Worm (Caenorhabditis elegans): ENCODE data around the gene cest-12.

DNA sequence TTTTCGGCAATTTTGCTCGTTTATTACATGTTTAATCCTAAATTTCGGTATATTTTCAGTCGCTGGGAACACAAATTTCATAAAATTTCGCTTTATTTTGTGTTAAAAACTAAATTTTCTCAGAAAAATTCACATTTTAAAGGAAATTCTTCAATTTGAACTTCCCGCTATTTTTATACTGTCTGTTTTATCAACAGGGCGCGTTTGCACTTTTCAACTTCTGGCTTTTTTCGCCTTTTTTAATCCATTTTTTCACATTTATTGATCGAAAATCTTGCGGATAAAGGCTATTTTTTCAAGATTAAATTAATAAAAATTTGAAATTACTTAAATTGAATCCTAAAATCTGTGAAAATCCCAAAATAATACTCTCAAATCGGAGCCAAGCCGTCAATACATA, 44.8 kb upstream of the cest-12 start:
- TF ChIP-seq sea-1 (GFP tag; conservative IDR thresholded peaks at IDR 0.05) (no peak), flt-1 (GFP tag; IDR thresholded peaks at IDR 0.05) (no peak), ceh-36 (tag; optimal IDR thresholded peaks at IDR 0.05) (no peak), ama-1 (optimal IDR thresholded peaks at IDR 0.05) (no peak), tra-4 (tag; optimal IDR thresholded peaks at IDR 0.05) (no peak), hnd-1 (tag; optimal IDR thresholded peaks at IDR 0.05) (no peak), hmg-4 (GFP tag; optimal IDR thresholded peaks at IDR 0.05) (no peak), tbx-37 (GFP tag; conservative IDR thresholded peaks at IDR 0.05) (no peak), B0310.2 (tag; optimal IDR thresholded peaks at IDR 0.05) (no peak), pes-1 (GFP tag; IDR thresholded peaks at IDR 0.05) (no peak), ceh-13 (GFP tag; optimal IDR thresholded peaks at IDR 0.05) (no peak), aly-1 (tag; optimal IDR thresholded peaks at IDR 0.05) (no peak)

Measured in whole organism, early embryonic.